Worm (Caenorhabditis elegans) whole organism, mixed stage, embryonic: Measurements from ENCODE around the gene mec-14.

Source experiments
- drap-1 ChIP-seq: fragments of 200-800 bp; sonication (Bioruptor generic); optimal IDR thresholded peaks from 3 replicates; lab custom pipeline; 2018; ENCODE audit warnings: mild to moderate bottlenecking, missing genetic modification characterization, missing compliant biosample characterization
- elt-1 ChIP-seq: sonication (generic microtip); optimal IDR thresholded peaks from 2 replicates; lab custom pipeline; 2017; ENCODE audit warnings: missing genetic modification characterization, mild to moderate bottlenecking, missing compliant biosample characterization, antibody characterized with exemption, moderate library complexity, borderline replicate concordance; ENCODE audit not compliant: insufficient read depth
- nhr-12 ChIP-seq: fragments of 150-350 bp; optimal IDR thresholded peaks from 2 replicates; lab custom pipeline; 2014; ENCODE audit warnings: missing biosample characterization, missing genetic modification characterization
- nhr-76 ChIP-seq: sonication (generic microtip); optimal IDR thresholded peaks from 2 replicates; lab custom pipeline; 2017; ENCODE audit warnings: missing biosample characterization, missing genetic modification characterization
- snpc-4 ChIP-seq: fragments of 150-350 bp; optimal IDR thresholded peaks from 2 replicates; lab custom pipeline; 2014; ENCODE audit warnings: missing biosample characterization, missing genetic modification characterization

DNA sequence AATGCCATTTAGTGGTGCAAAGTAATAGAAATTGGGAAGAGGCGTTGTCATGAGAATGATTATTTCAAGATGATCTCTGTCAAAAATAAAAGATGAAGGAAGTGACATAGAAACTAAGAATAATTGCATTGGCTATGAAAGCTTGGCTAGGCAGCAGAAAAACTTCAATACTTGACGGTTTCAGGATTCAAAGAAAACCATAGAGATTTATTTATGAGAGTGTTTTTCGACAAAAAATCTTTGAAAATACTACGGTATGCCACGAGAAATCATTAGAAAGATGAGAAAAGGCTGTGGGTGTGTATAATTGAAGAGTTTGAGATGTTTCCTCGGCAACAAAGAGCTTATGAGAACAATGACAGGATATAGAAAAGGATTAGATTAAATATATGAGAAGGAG lies 7.3 kb downstream of the mec-14 start, which contains the start of gene F37C12.14:
- TF ChIP-seq nhr-12 (no peak), nhr-76 (no peak), drap-1 (GFP tag; lab: Kevin White, UChicago) (no peak), elt-1 (tag; lab: Kevin White, UChicago) (no peak), snpc-4 (tag; lab: Kevin White, UChicago) (no peak)
